Worm (Caenorhabditis elegans) whole organism, midembryonic: Measurements from ENCODE around the gene F10C2.4.

ENCODE experiments used
- T22C8.4 ChIP-seq: fragments of 200-800 bp; sonication (Bioruptor generic); IDR thresholded peaks from 2 replicates; pipeline ENCODE4 v1.3.6; 2022; ENCODE audit warnings: missing genetic modification characterization, missing compliant biosample characterization
- cog-1 ChIP-seq: sonication (generic microtip); optimal IDR thresholded peaks from 2 replicates; lab custom pipeline; 2016; ENCODE audit warnings: missing genetic modification characterization, missing compliant biosample characterization
- flt-1 ChIP-seq: fragments of 200-800 bp; sonication (Bioruptor generic); IDR thresholded peaks from 2 replicates; pipeline ENCODE4 v1.3.6; 2022; ENCODE audit warnings: missing genetic modification characterization, missing compliant biosample characterization
- klf-2 ChIP-seq: fragments of 200-800 bp; sonication (Bioruptor generic); conservative IDR thresholded peaks from 2 replicates; pipeline ENCODE4 v1.3.6; 2022; ENCODE audit warnings: missing genetic modification reagents, missing genetic modification characterization, missing compliant biosample characterization
- med-1 ChIP-seq: sonication (generic microtip); optimal IDR thresholded peaks from 2 replicates; lab custom pipeline; 2017; ENCODE audit warnings: missing genetic modification characterization, mild to moderate bottlenecking, missing compliant biosample characterization, antibody characterized with exemption, missing genetic modification reagents; ENCODE audit not compliant: insufficient read depth
- ref-1 ChIP-seq: fragments of 200-800 bp; sonication (Bioruptor generic); conservative IDR thresholded peaks from 2 replicates; pipeline ENCODE4 v1.3.6; 2022; ENCODE audit warnings: missing genetic modification reagents, missing genetic modification characterization, missing compliant biosample characterization
- tab-1 ChIP-seq: fragments of 200-800 bp; sonication (Bioruptor generic); IDR thresholded peaks from 2 replicates; pipeline ENCODE4 v1.3.6; 2022; ENCODE audit warnings: missing genetic modification characterization, missing compliant biosample characterization
- ztf-23 ChIP-seq: fragments of 200-800 bp; sonication (Bioruptor generic); IDR thresholded peaks from 2 replicates; pipeline ENCODE4 v1.3.6; 2022; ENCODE audit warnings: missing genetic modification reagents, missing genetic modification characterization, missing compliant biosample characterization
- ztf-29 ChIP-seq: fragments of 200-800 bp; sonication (Bioruptor generic); IDR thresholded peaks from 2 replicates; pipeline ENCODE4 v1.3.6; 2022; ENCODE audit warnings: missing genetic modification reagents, missing genetic modification characterization, missing compliant biosample characterization

DNA sequence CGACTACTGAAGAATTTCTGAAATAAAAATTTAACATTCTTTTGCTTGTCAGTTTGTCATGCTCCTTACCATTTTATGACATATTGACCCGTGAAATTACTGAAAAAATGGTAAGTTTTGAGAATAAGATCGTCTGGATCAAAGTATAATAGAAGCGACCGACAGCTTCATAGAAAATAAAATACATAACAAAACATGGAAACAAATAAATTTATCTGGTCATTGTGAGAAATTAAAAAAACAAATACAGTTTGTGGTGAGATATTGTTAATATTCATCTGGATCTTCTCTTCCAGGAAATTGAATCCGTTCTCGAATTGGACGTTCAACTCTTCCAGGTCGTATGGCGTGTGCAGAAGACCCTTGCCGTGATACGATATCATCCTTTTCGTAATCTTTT is 9.3 kb upstream of the F10C2.4 start, which contains the start of gene pkc-1:
- TF ChIP-seq flt-1 (GFP tag; lab: Robert Waterston, UW) (no peak), tab-1 (no peak), ztf-23 (no peak), T22C8.4 (no peak), med-1 (GFP tag; lab: Kevin White, UChicago) (no peak), ref-1 (GFP tag; lab: Robert Waterston, UW) (no peak), klf-2 (GFP tag; lab: Robert Waterston, UW) (no peak), cog-1 (tag; lab: Kevin White, UChicago) (no peak), ztf-29 (GFP tag; lab: Robert Waterston, UW) (no peak)
